Fruit fly (Drosophila melanogaster) whole organism, embryonic: ENCODE data around the gene CecB.

Experiments used
- Aef1 ChIP-seq: fragments of 200-800 bp; sonication (Bioruptor generic); IDR thresholded peaks from 3 replicates; pipeline ENCODE4 v1.3.6; 2022; ENCODE audit warnings: missing biosample characterization, missing genetic modification characterization
- Atf3 ChIP-seq: fragments of 200-800 bp; sonication (Bioruptor generic); optimal IDR thresholded peaks from 3 replicates; lab custom pipeline; 2016; ENCODE audit warnings: missing biosample characterization, missing genetic modification characterization
- Bdp1 ChIP-seq: fragments of 200-800 bp; sonication (Bioruptor generic); optimal IDR thresholded peaks from 3 replicates; lab custom pipeline; 2016; ENCODE audit warnings: missing biosample characterization, missing genetic modification characterization
- CG10462 ChIP-seq: fragments of 200-800 bp; sonication (Bioruptor generic); optimal IDR thresholded peaks from 2 replicates; lab custom pipeline; 2016; ENCODE audit warnings: missing biosample characterization, missing genetic modification characterization
- CG10654 ChIP-seq: fragments of 200-800 bp; sonication (Bioruptor generic); optimal IDR thresholded peaks from 2 replicates; lab custom pipeline; 2016; ENCODE audit warnings: missing biosample characterization, missing genetic modification characterization
- CG11398 ChIP-seq: fragments of 200-800 bp; sonication (Bioruptor generic); optimal IDR thresholded peaks from 2 replicates; lab custom pipeline; 2016; ENCODE audit warnings: missing biosample characterization, missing genetic modification characterization
- CG12391 ChIP-seq: fragments of 200-800 bp; sonication (Bioruptor generic); optimal IDR thresholded peaks from 3 replicates; lab custom pipeline; 2018; ENCODE audit warnings: missing biosample characterization, mild to moderate bottlenecking, missing genetic modification characterization, moderate library complexity
- CG14667 ChIP-seq: fragments of 200-800 bp; sonication (Bioruptor generic); IDR thresholded peaks from 2 replicates; pipeline ENCODE4 v1.3.6; 2022; ENCODE audit warnings: missing biosample characterization, missing genetic modification characterization
- CG14710 ChIP-seq: fragments of 200-800 bp; sonication (Bioruptor generic); optimal IDR thresholded peaks from 3 replicates; lab custom pipeline; 2019; ENCODE audit warnings: missing biosample characterization, mild to moderate bottlenecking, missing genetic modification characterization, moderate library complexity
- CG15696 ChIP-seq: fragments of 200-800 bp; sonication (Bioruptor generic); optimal IDR thresholded peaks from 2 replicates; lab custom pipeline; 2019; ENCODE audit warnings: missing biosample characterization, mild to moderate bottlenecking, missing genetic modification characterization, moderate library complexity
- CG17328 ChIP-seq: fragments of 200-800 bp; sonication (Bioruptor generic); IDR thresholded peaks from 2 replicates; pipeline ENCODE4 v1.3.6; 2022; ENCODE audit warnings: missing biosample characterization, missing genetic modification characterization
- CG18476 ChIP-seq: fragments of 200-800 bp; sonication (Bioruptor generic); optimal IDR thresholded peaks from 2 replicates; lab custom pipeline; 2016; ENCODE audit warnings: missing biosample characterization, mild to moderate bottlenecking, missing genetic modification characterization
- CG18619 ChIP-seq: fragments of 200-800 bp; sonication (Bioruptor generic); optimal IDR thresholded peaks from 3 replicates; lab custom pipeline; 2017; ENCODE audit warnings: missing biosample characterization, mild to moderate bottlenecking, missing genetic modification characterization
- CG30020 ChIP-seq: fragments of 200-800 bp; optimal IDR thresholded peaks from 2 replicates; lab custom pipeline; 2019; ENCODE audit warnings: missing biosample characterization, mild to moderate bottlenecking, missing genetic modification characterization, moderate library complexity
- CG33557 ChIP-seq: fragments of 200-800 bp; sonication (Bioruptor generic); optimal IDR thresholded peaks from 2 replicates; lab custom pipeline; 2019; ENCODE audit warnings: missing biosample characterization, mild to moderate bottlenecking, missing genetic modification characterization, moderate library complexity
- CG3995 ChIP-seq: fragments of 200-800 bp; sonication (Bioruptor generic); optimal IDR thresholded peaks from 3 replicates; lab custom pipeline; 2016; ENCODE audit warnings: missing biosample characterization, missing genetic modification characterization
- CG4820 ChIP-seq: fragments of 200-800 bp; sonication (Bioruptor generic); optimal IDR thresholded peaks from 3 replicates; lab custom pipeline; 2016; ENCODE audit warnings: missing biosample characterization, missing genetic modification characterization
- CG5953 ChIP-seq: fragments of 200-800 bp; sonication (Bioruptor generic); IDR thresholded peaks from 2 replicates; pipeline ENCODE4 v1.3.6; 2022; ENCODE audit warnings: missing biosample characterization, missing genetic modification characterization
- CG6689 ChIP-seq: fragments of 200-800 bp; sonication (Bioruptor generic); IDR thresholded peaks from 2 replicates; pipeline ENCODE4 v1.3.6; 2022; ENCODE audit warnings: missing biosample characterization, missing genetic modification characterization
- CG7786 ChIP-seq: fragments of 200-800 bp; sonication (Bioruptor generic); optimal IDR thresholded peaks from 2 replicates; lab custom pipeline; 2016; ENCODE audit warnings: missing biosample characterization, missing genetic modification characterization
- CHES-1-like ChIP-seq: fragments of 200-800 bp; sonication (Bioruptor generic); optimal IDR thresholded peaks from 2 replicates; lab custom pipeline; 2016; ENCODE audit warnings: missing biosample characterization, missing genetic modification characterization
- Camta ChIP-seq: fragments of 200-800 bp; sonication (Bioruptor generic); optimal IDR thresholded peaks from 2 replicates; lab custom pipeline; 2016; ENCODE audit warnings: missing biosample characterization, missing genetic modification characterization
- Dfd ChIP-seq, 2 experiments: fragments of >200 bp; optimal IDR thresholded peaks; 2 replicates each; lab custom pipeline; 2017; ENCODE audit warnings: missing biosample characterization in 2 of 2, missing genetic modification characterization in 2 of 2
- Dp ChIP-seq: fragments of 200-800 bp; sonication (Bioruptor generic); optimal IDR thresholded peaks from 2 replicates; lab custom pipeline; 2018; ENCODE audit warnings: missing biosample characterization, mild to moderate bottlenecking, missing genetic modification characterization, moderate library complexity
- E2f2 ChIP-seq: fragments of 200-800 bp; sonication (Bioruptor generic); IDR thresholded peaks from 2 replicates; pipeline ENCODE4 v1.3.6; 2022; ENCODE audit warnings: missing biosample characterization, missing genetic modification characterization
- ERR ChIP-seq: fragments of 200-800 bp; sonication (Bioruptor generic); optimal IDR thresholded peaks from 2 replicates; lab custom pipeline; 2016; ENCODE audit warnings: missing biosample characterization, missing genetic modification characterization
- Elba2 ChIP-seq: fragments of 200-800 bp; sonication (Bioruptor generic); optimal IDR thresholded peaks from 3 replicates; lab custom pipeline; 2016; ENCODE audit warnings: missing biosample characterization, missing genetic modification characterization
- Ets65A ChIP-seq: fragments of 200-800 bp; sonication (Bioruptor generic); peaks from one replicate; lab custom pipeline; 2016; ENCODE audit warnings: missing biosample characterization, missing genetic modification characterization
- HmgZ ChIP-seq: fragments of 200-800 bp; sonication (Bioruptor generic); optimal IDR thresholded peaks from 2 replicates; lab custom pipeline; 2018; ENCODE audit warnings: missing biosample characterization, mild to moderate bottlenecking, missing genetic modification characterization
- Med ChIP-seq: fragments of 200-800 bp; sonication (Bioruptor generic); peaks from one replicate; lab custom pipeline; 2016; ENCODE audit warnings: missing biosample characterization, missing genetic modification characterization, mild to moderate bottlenecking, inconsistent platforms, moderate library complexity
- NfI ChIP-seq: fragments of 200-800 bp; sonication (Bioruptor generic); optimal IDR thresholded peaks from 3 replicates; lab custom pipeline; 2018; ENCODE audit warnings: missing biosample characterization, mild to moderate bottlenecking, missing genetic modification characterization, moderate library complexity
- Pdp1 ChIP-seq, 2 experiments: fragments of 200-800 bp; sonication (Bioruptor generic); optimal IDR thresholded peaks; 3 replicates each; lab custom pipeline; 2016; ENCODE audit warnings: missing biosample characterization in 2 of 2, missing genetic modification characterization in 2 of 2, mild to moderate bottlenecking in 1 of 2, moderate library complexity in 1 of 2
- Usf ChIP-seq: fragments of 200-800 bp; sonication (Bioruptor generic); optimal IDR thresholded peaks from 2 replicates; lab custom pipeline; 2017; ENCODE audit warnings: missing genotype, missing biosample characterization, missing genetic modification characterization
- ab ChIP-seq: fragments of 200-800 bp; sonication (Bioruptor generic); optimal IDR thresholded peaks from 2 replicates; lab custom pipeline; 2016; ENCODE audit warnings: missing biosample characterization, missing genetic modification characterization
- ac ChIP-seq: fragments of 200-800 bp; sonication (Bioruptor generic); optimal IDR thresholded peaks from 3 replicates; lab custom pipeline; 2017; ENCODE audit warnings: missing biosample characterization, mild to moderate bottlenecking, missing genetic modification characterization
- amos ChIP-seq: fragments of 200-800 bp; sonication (Bioruptor generic); IDR thresholded peaks from 2 replicates; pipeline ENCODE4 v1.3.6; 2022; ENCODE audit warnings: missing biosample characterization, missing genetic modification characterization; ENCODE audit not compliant: partially characterized antibody
- bsh ChIP-seq, 2 experiments: fragments of 200-800 bp; sonication (Bioruptor generic); optimal IDR thresholded peaks; 2 replicates each; lab custom pipeline; 2017 to 2018; ENCODE audit warnings: mild to moderate bottlenecking in 2 of 2, missing biosample characterization in 2 of 2, missing genetic modification characterization in 2 of 2, moderate library complexity in 1 of 2
- chinmo ChIP-seq: fragments of 200-800 bp; sonication (Bioruptor generic); IDR thresholded peaks from 4 replicates; pipeline ENCODE4 v1.3.6; 2022; ENCODE audit warnings: missing biosample characterization, missing genetic modification characterization; ENCODE audit not compliant: partially characterized antibody
- crol ChIP-seq: fragments of 200-800 bp; sonication (Bioruptor generic); IDR thresholded peaks from 2 replicates; pipeline ENCODE4 v1.3.6; 2022; ENCODE audit warnings: missing biosample characterization, missing genetic modification characterization
- dmrt11E ChIP-seq: fragments of 200-800 bp; sonication (Bioruptor generic); optimal IDR thresholded peaks from 3 replicates; lab custom pipeline; 2018; ENCODE audit warnings: missing biosample characterization, mild to moderate bottlenecking, missing genetic modification characterization, moderate library complexity
- eve ChIP-seq, 2 experiments: fragments of >200 bp; optimal IDR thresholded peaks; 2 replicates each; lab custom pipeline; 2017; ENCODE audit warnings: missing biosample characterization in 2 of 2, missing genetic modification characterization in 2 of 2
- exex ChIP-seq: fragments of 200-800 bp; sonication (Bioruptor generic); optimal IDR thresholded peaks from 4 replicates; lab custom pipeline; 2018; ENCODE audit warnings: missing biosample characterization, mild to moderate bottlenecking, missing genetic modification characterization, moderate library complexity
- fd96Cb ChIP-seq: fragments of 200-800 bp; sonication (Bioruptor generic); optimal IDR thresholded peaks from 2 replicates; lab custom pipeline; 2018; ENCODE audit warnings: missing biosample characterization, mild to moderate bottlenecking, missing genetic modification characterization, moderate library complexity
- insv ChIP-seq, 2 experiments: fragments of 200-800 bp; sonication (Bioruptor generic); optimal IDR thresholded peaks; 3 replicates each; lab custom pipeline; 2016 to 2018; ENCODE audit warnings: missing biosample characterization in 2 of 2, missing genetic modification characterization in 2 of 2
- kay ChIP-seq: fragments of 200-800 bp; sonication (Bioruptor generic); optimal IDR thresholded peaks from 2 replicates; lab custom pipeline; 2016; ENCODE audit warnings: missing biosample characterization, missing genetic modification characterization
- lbe ChIP-seq: fragments of 200-800 bp; sonication (Bioruptor generic); optimal IDR thresholded peaks from 2 replicates; lab custom pipeline; 2016; ENCODE audit warnings: missing biosample characterization, mild to moderate bottlenecking, missing genetic modification characterization
- nom ChIP-seq: fragments of 200-800 bp; sonication (Bioruptor generic); optimal IDR thresholded peaks from 2 replicates; lab custom pipeline; 2017; ENCODE audit warnings: missing biosample characterization, missing genetic modification characterization, mild to moderate bottlenecking, moderate library complexity, missing genetic modification reagents
- salm ChIP-seq: fragments of 200-800 bp; sonication (Bioruptor generic); optimal IDR thresholded peaks from 2 replicates; lab custom pipeline; 2018; ENCODE audit warnings: missing biosample characterization, mild to moderate bottlenecking, missing genetic modification characterization
- sens ChIP-seq: fragments of 200-800 bp; sonication (Bioruptor generic); peaks from one replicate; lab custom pipeline; 2016; ENCODE audit warnings: missing biosample characterization, missing genetic modification characterization
- stc ChIP-seq: fragments of 200-800 bp; sonication (Bioruptor generic); IDR thresholded peaks from 2 replicates; pipeline ENCODE4 v1.3.6; 2022; ENCODE audit warnings: missing biosample characterization, missing genetic modification characterization
- ttk ChIP-seq: fragments of 200-800 bp; sonication (Bioruptor generic); IDR thresholded peaks from 2 replicates; pipeline ENCODE4 v2.1.2; 2022; ENCODE audit warnings: missing biosample characterization, missing genetic modification characterization

Gene CecB

DNA sequence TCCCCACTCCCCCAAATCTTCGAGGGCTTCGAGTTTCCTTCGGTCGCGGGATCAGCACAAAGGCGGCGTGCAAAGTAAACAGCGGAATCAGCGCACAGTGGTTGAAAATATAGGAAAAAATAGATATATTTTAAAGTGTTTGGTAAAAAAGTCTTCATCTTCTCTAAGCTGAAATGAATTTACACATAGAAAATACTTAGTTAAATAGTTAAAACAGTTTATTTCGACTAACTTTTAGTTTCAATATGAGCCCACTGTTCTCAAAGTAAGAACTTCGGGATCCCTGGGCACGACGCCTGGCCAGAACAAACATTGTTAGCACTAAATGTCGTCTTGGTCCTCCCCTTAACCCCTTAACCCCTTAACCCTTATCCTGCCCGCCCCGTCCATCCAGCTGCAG, 48.2 kb upstream of the CecB start (continued):
- TF ChIP-seq CG10462: no peak
- peak; percentile 88 for TF ChIP-seq lbe (GFP tag; lab: Kevin White, UChicago)
- no peak for TF ChIP-seq eve (GFP tag; optimal IDR thresholded peaks at IDR 0.05; lab: Kevin White, UChicago)
- no peak for TF ChIP-seq CG3995 (GFP tag; lab: Kevin White, UChicago)
- no peak for TF ChIP-seq E2f2 (GFP tag; lab: Robert Waterston, UW)
- no peak for TF ChIP-seq CG18476
- TF ChIP-seq CG18619 (GFP tag; lab: Kevin White, UChicago): no peak
- 0 out of 2 replicates have a peak, but pooled peaks have one; percentile 9 for TF ChIP-seq stc (GFP tag; lab: Robert Waterston, UW)
- no peak for TF ChIP-seq ttk (GFP tag; lab: Robert Waterston, UW)
- TF ChIP-seq Usf (GFP tag; lab: Kevin White, UChicago): no peak
- TF ChIP-seq CG12391 (tag; lab: Kevin White, UChicago): peak; percentile 19
- TF ChIP-seq CG7786: no peak
- TF ChIP-seq insv (GFP tag; optimal IDR thresholded peaks at IDR 0.05; lab: Kevin White, UChicago): no peak
- TF ChIP-seq Dfd (GFP tag; optimal IDR thresholded peaks at IDR 0.05; lab: Kevin White, UChicago): no peak
- TF ChIP-seq CG33557: no peak
- TF ChIP-seq fd96Cb (tag; lab: Kevin White, UChicago): no peak
- peak; percentile 97 for TF ChIP-seq nom (GFP tag; lab: Kevin White, UChicago)
- TF ChIP-seq dmrt11E: peak; percentile 40
- TF ChIP-seq Elba2 (GFP tag; lab: Kevin White, UChicago): no peak
- TF ChIP-seq CG17328 (GFP tag; lab: Robert Waterston, UW): 0 out of 2 replicates have a peak, but pooled peaks have one; percentile 12
- no peak for TF ChIP-seq Bdp1
- no peak for TF ChIP-seq CG11398
- TF ChIP-seq CG5953 (GFP tag; lab: Robert Waterston, UW): no peak
- TF ChIP-seq CHES-1-like (GFP tag; lab: Kevin White, UChicago): no peak
- no peak for TF ChIP-seq Aef1
- TF ChIP-seq exex (tag; lab: Kevin White, UChicago): no peak
- no peak for TF ChIP-seq CG15696 (tag; lab: Kevin White, UChicago)
- no peak for TF ChIP-seq amos (GFP tag; lab: Robert Waterston, UW)
- TF ChIP-seq crol: 0 out of 2 replicates have a peak, but pooled peaks have one; percentile 5
- TF ChIP-seq Atf3 (GFP tag; lab: Kevin White, UChicago): no peak
- TF ChIP-seq HmgZ (tag; lab: Kevin White, UChicago): no peak
- TF ChIP-seq kay (GFP tag; lab: Kevin White, UChicago): no peak
- TF ChIP-seq CG30020 (tag; lab: Kevin White, UChicago): no peak
- TF ChIP-seq bsh (GFP tag; optimal IDR thresholded peaks at IDR 0.05; lab: Kevin White, UChicago): peak; percentile 34 to 97
- TF ChIP-seq CG10654: no peak
- no peak for TF ChIP-seq chinmo (GFP tag; lab: Robert Waterston, UW)
- TF ChIP-seq, all 482 proteins: peak for 18

DNA sequence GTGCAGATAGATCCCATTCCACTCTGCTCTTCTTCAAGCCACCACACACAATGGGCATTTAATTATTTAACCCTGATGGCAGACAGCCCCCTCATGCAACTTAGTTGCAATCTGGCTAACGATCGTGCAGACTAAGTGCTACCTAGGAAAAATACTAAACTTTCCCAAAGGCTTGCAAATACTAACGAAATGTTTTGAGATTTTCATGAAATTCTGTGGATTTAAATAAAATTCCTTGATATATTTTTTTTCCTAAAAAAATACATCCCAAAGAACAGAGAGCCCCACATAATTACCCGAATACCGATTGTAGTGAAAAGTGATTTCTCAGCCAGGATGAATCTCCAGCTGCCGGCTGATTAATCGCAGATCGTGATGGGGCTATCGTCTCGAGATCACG, 46.0 kb upstream of the CecB start:
- no peak for TF ChIP-seq Camta (GFP tag; lab: Kevin White, UChicago)
- peak; percentile 13 for TF ChIP-seq nom (GFP tag; lab: Kevin White, UChicago)

DNA sequence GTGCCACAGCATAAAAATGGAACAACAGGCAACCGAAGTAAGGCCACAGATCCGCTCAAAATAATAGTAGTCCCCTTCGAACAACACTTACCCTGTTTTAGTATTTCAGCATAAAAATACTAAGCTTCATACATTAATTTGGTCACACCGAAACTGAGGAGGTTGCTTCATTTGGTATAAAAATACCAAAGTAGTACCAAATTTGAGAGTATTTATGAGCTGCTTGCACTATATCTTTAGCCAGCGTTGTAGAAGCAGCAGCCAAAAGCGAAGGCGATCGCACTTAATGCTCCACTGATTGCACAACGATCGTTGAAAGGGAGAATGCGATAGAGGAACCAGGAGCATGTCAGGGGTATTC, 45.4 kb upstream of the CecB start:
- TF ChIP-seq ac (GFP tag; lab: Kevin White, UChicago): no peak
- peak; percentile 63 for TF ChIP-seq Ets65A (GFP tag; lab: Kevin White, UChicago)
- peak; percentile 67 for TF ChIP-seq sens (GFP tag; lab: Kevin White, UChicago)
- no peak for TF ChIP-seq ERR (GFP tag; lab: Kevin White, UChicago)
- TF ChIP-seq Dp (GFP tag; lab: Kevin White, UChicago): no peak
- TF ChIP-seq nom (GFP tag; lab: Kevin White, UChicago): peak; percentile 75
- no peak for TF ChIP-seq salm (tag; lab: Kevin White, UChicago)
- TF ChIP-seq CG14667 (GFP tag; lab: Robert Waterston, UW): no peak
- no peak for TF ChIP-seq CG4820
- peak; percentile 36 for TF ChIP-seq Med
- no peak for TF ChIP-seq Pdp1 (GFP tag; optimal IDR thresholded peaks at IDR 0.05; lab: Kevin White, UChicago)
- TF ChIP-seq CG7786: no peak
- TF ChIP-seq ab (GFP tag; lab: Kevin White, UChicago): no peak
- TF ChIP-seq CG6689: no peak
- no peak for TF ChIP-seq CG14710
- peak in 1 of 2 experiments; percentile 90 for TF ChIP-seq bsh (GFP tag; optimal IDR thresholded peaks at IDR 0.05; lab: Kevin White, UChicago)
- no peak for TF ChIP-seq NfI (GFP tag; lab: Kevin White, UChicago)
